Fruit fly (Drosophila melanogaster) whole organism, larva: ENCODE results near the gene CG2129.

ENCODE experiments used
- noc ChIP-seq: fragments of 200-800 bp; sonication (Bioruptor generic); optimal IDR thresholded peaks from 3 replicates; lab custom pipeline; 2019; ENCODE audit warnings: missing biosample characterization, mild to moderate bottlenecking, missing genetic modification characterization, moderate library complexity

The CG2129 gene

dm6 chrX:8145501-8146157, at the start of gene CG2129, which contains the start of gene alpha-PheRS:
TSS of gene CG2129 (plus strand) at chrX:8145839.
TSS of gene alpha-PheRS (minus strand) at chrX:8145602.
- peak; percentile 25 for TF ChIP-seq noc

DNA sequence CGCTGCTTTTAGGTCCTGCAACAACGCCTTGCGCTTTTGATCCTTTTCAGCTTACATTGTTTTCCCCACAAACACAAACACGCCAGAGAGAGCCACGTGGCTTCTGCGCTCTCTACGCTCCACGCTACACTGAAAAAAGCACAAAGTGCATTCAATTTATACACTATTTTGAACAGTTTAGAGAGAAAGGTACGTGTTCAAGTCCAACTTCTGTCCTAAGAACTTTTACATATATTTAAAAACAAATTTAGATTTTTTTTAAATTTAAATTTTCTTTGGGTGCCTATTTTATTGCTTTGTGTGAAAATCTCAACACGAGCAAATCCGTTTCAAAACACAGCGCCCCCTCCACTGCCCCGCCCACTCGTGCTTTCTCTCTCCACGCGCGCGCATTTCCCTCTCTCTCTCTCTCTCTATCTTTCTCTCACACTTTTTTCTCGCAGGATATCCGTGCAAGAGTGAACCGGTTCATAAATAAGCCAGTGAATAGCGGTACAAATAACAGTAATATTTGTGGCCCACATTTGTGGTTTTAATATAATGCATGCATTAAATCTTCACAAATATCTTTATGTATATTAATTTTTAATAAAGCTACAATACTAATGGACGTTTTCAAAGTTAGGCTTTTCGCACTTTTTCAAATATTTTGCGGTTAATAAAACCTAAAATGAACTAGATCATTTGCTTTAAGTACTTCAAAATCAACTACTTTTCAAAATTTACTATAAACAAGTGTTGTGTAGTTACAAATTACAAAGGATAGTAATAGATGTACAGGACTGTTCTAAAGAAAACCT, 45.4 kb upstream of the CG2129 start:
- peak; percentile 14 for TF ChIP-seq noc

DNA sequence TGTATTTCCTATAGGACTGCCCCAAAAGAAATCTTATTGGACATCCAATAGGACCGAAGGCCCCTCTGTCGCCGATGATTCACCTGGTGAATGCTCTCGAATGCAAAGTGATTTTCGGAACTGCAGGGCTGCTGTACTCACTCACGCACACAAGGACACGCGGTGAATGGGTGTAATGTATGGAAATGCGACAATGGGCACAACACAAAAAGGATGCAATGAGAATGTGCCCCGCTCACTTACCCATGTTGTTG, 44.9 kb upstream of the CG2129 start:
- TF ChIP-seq noc, result no peak

- TF ChIP-seq noc, result peak; percentile 92
Observed at dm6 chrX:8101479-8102198, 44.0 kb upstream of the CG2129 start, which contains the start of gene CG2258. TSS of gene CG2258 (minus strand) at chrX:8102095.

dm6 chrX:8106281-8107050, 39.2 kb upstream of the CG2129 start:
- peak; percentile 34 for TF ChIP-seq noc

dm6 chrX:8107936-8108335, 37.7 kb upstream of the CG2129 start:
- no peak for TF ChIP-seq noc

DNA sequence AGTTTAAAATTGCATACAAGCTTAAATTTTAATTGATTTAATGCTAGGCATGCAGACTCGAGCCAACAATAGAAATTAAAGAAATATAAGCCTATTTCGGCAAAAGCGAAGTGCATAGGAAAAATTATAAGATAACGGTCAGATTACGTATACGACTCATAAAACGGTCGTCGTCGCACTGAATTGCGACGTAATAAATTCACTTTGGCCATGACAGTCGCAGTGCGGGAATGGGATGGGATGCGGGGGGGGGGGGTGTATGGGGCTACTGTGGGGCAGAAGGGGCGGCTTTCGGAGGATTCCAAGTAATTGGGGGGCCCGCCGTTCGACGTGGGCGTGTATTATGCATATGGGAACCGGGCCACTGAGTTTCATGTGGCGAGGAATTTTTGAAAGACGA, 34.7 kb upstream of the CG2129 start:
- TF ChIP-seq noc, result no peak

dm6 chrX:8112715-8113114, 32.9 kb upstream of the CG2129 start:
- TF ChIP-seq noc, result peak; percentile 43

DNA sequence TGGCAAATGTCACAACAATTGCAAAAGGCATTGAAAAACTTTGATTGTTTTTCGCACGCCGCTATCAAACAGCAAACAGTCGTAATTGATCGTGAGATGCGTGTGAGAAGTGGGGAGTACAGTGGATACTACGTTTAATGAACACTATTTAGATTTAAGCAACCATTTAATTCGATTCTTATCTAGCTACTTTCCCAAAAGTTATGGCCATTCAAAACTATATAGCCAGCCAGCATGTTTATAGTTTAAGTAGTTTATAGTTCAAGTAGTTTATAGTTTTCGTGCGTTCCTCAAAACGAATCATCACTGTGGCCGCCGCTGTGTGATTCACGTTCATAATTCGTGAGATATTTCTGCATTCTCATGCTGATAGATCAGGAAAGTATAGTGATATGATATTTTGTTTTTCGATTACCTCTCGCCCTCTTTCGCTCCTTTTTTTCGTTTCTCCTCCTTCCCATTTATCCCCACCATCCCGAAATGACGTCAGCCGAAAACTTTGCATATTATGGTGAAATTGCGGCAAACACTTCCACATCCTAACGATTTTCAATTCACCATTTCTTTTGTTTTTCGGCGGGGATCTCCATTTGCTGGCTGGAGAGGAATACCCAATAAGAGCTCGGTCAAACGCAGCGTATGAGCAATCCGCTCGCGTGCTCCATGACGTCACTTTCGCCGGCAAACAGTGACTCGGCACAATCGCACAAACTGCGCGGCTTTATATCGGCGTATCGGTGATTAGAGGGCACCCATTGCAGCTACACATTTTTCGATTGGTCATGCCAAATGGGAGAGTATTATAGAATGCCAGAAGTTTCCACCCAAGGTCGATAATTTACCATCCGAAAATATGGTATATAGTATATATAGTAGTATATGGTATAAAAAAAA, 32.0 kb upstream of the CG2129 start:
- peak; percentile 93 for TF ChIP-seq noc

DNA sequence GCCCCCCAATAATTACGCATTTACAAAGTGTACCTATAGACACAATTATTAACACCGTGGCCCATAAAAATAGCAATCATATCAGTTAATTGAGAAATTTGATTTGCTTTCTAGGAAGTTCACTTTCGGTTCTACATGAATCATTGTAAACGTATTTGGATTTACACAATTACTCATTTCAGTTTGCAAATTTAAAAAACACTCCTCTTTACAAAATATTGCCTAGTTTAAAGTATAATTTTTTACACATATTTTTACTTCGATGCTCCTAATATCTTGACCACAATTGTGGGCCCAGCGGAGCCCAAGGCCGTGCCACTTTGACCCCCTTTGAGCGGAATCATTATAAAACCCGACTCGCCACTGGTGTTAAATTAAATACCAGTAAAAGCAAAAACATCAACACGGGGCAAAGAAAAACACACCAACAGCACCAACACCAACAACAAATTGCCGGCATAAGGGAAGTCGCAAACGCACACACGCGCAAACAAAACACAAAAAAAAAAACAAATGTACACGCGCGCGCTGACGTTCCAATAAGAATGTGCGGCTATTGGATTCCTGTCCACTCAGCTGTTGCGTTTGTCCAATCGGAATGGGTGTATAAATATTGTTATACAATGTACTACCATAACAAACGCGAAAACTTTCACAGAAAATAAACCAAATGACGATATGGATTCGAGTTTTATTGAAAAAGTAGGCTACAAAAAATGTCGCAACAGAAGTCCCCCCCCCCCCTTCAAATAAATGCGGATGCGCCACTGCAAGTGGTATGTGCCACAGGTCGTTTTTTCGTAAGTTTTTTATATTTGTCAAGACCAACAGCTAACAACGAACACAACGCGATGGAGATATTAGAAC, 30.9 kb upstream of the CG2129 start:
- TF ChIP-seq noc, result peak; percentile 77

- no peak for TF ChIP-seq noc
Observed at dm6 chrX:8115343-8115676, 30.3 kb upstream of the CG2129 start.

DNA sequence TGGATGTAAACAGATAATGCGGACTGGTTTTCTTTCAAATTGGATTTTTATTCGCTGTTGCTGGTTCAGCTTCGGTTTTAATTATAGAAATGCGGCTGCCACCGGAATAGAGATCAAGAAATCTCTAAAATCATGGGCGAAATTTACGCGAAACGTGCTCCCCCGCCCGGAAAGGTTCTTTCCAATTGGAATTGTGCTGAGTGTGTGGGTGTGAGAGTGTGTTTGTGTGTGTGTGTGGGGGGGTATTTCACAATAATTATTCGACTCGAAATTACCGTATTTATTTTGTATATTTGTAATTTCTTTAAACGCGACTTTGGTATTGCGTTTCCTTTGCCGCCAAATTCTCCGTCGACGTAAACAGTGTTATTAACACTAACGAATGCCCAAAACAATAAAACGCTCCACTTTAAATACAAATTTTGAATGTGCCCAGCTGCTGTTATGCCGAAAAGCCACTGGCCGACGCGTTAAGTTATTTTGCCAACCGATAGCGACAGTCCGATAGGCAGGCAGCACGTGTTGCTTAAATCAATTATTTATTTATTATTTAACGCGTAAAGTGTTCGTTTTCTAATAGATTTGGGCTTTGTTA, 29.8 kb upstream of the CG2129 start, which contains the start of gene Gclc:
Gclc (minus strand) TSS at position 431 of the 595 bp plus-strand sequence.
- peak; percentile 17 for TF ChIP-seq noc

- TF ChIP-seq noc, result no peak
Observed at dm6 chrX:8116813-8117212, 28.8 kb upstream of the CG2129 start, which contains the start of gene CG1575. TSS of gene CG1575 (plus strand) at chrX:8117012.

dm6 chrX:8120939-8121338, 24.7 kb upstream of the CG2129 start, which contains the start of gene CG2260:
TSS of gene CG2260 (minus strand) at chrX:8121147.
- TF ChIP-seq noc, result no peak
